Fruit fly (Drosophila melanogaster) whole organism, prepupa: ENCODE data around the gene Ankrd49.

Experiments
- Blimp-1 ChIP-seq: fragments of 200-800 bp; sonication (Bioruptor generic); optimal IDR thresholded peaks from 3 replicates; lab custom pipeline; 2017; ENCODE audit warnings: missing biosample characterization, missing genetic modification characterization, mild to moderate bottlenecking, moderate library complexity, missing genetic modification reagents
- CG10631 ChIP-seq: fragments of 200-800 bp; sonication (Bioruptor generic); optimal IDR thresholded peaks from 2 replicates; lab custom pipeline; 2016; ENCODE audit warnings: missing biosample characterization, missing genetic modification characterization
- CG11294 ChIP-seq: fragments of 200-800 bp; sonication (Bioruptor generic); IDR thresholded peaks from 2 replicates; pipeline ENCODE4 v1.3.6; 2022; ENCODE audit warnings: missing biosample characterization, missing genetic modification characterization
- CG1621 ChIP-seq: fragments of 200-800 bp; sonication (Bioruptor generic); optimal IDR thresholded peaks from 3 replicates; lab custom pipeline; 2018; ENCODE audit warnings: missing biosample characterization, mild to moderate bottlenecking, missing genetic modification characterization
- CG3032 ChIP-seq: fragments of 200-800 bp; optimal IDR thresholded peaks from 2 replicates; lab custom pipeline; 2019; ENCODE audit warnings: missing biosample characterization, mild to moderate bottlenecking, missing genetic modification characterization, moderate library complexity
- CG34406 ChIP-seq: fragments of 200-800 bp; sonication (Bioruptor generic); optimal IDR thresholded peaks from 3 replicates; lab custom pipeline; 2016; ENCODE audit warnings: missing biosample characterization, missing genetic modification characterization
- CG3919 ChIP-seq: fragments of 200-800 bp; sonication (Bioruptor generic); optimal IDR thresholded peaks from 3 replicates; lab custom pipeline; 2016; ENCODE audit warnings: missing biosample characterization, missing genetic modification characterization
- CG6276 ChIP-seq: fragments of 200-800 bp; sonication (Bioruptor generic); optimal IDR thresholded peaks from 2 replicates; lab custom pipeline; 2017; ENCODE audit warnings: missing biosample characterization, mild to moderate bottlenecking, missing genetic modification characterization
- CG6792 ChIP-seq: fragments of 200-800 bp; sonication (Bioruptor generic); optimal IDR thresholded peaks from 3 replicates; lab custom pipeline; 2016; ENCODE audit warnings: missing biosample characterization, missing genetic modification characterization
- CG6854 ChIP-seq: fragments of 200-800 bp; sonication (Bioruptor generic); optimal IDR thresholded peaks from 2 replicates; lab custom pipeline; 2017; ENCODE audit warnings: missing biosample characterization, mild to moderate bottlenecking, missing genetic modification characterization
- CG8119 ChIP-seq: fragments of 200-800 bp; sonication (Bioruptor generic); IDR thresholded peaks from 3 replicates; pipeline ENCODE4 v1.3.6; 2022; ENCODE audit warnings: missing biosample characterization, missing genetic modification characterization
- CG8632 ChIP-seq: fragments of 200-800 bp; sonication (Bioruptor generic); optimal IDR thresholded peaks from 3 replicates; lab custom pipeline; 2016; ENCODE audit warnings: missing biosample characterization, missing genetic modification characterization
- Eip78C ChIP-seq: fragments of 200-800 bp; sonication (Bioruptor generic); peaks from one replicate; lab custom pipeline; 2016; ENCODE audit warnings: missing biosample characterization, missing genetic modification characterization
- Eip93F ChIP-seq: fragments of 200-800 bp; sonication (Bioruptor generic); optimal IDR thresholded peaks from 2 replicates; lab custom pipeline; 2016; ENCODE audit warnings: missing biosample characterization, mild to moderate bottlenecking, missing genetic modification characterization
- Ets96B ChIP-seq: fragments of 200-800 bp; optimal IDR thresholded peaks from 2 replicates; lab custom pipeline; 2019; ENCODE audit warnings: missing biosample characterization, mild to moderate bottlenecking, missing genetic modification characterization, moderate library complexity
- Gug ChIP-seq: fragments of 200-800 bp; sonication (Bioruptor generic); IDR thresholded peaks from 2 replicates; pipeline ENCODE4 v1.3.6; 2022; ENCODE audit warnings: missing biosample characterization, missing genetic modification characterization
- Hr38 ChIP-seq: sonication (Bioruptor generic); optimal IDR thresholded peaks from 2 replicates; lab custom pipeline; 2016; ENCODE audit warnings: missing biosample characterization, missing genetic modification characterization
- Hr39 ChIP-seq: fragments of 200-800 bp; sonication (Bioruptor generic); optimal IDR thresholded peaks from 2 replicates; lab custom pipeline; 2016; ENCODE audit warnings: missing biosample characterization, missing genetic modification characterization
- Hr4 ChIP-seq: fragments of 200-800 bp; sonication (Bioruptor generic); optimal IDR thresholded peaks from 3 replicates; lab custom pipeline; 2016; ENCODE audit warnings: missing biosample characterization, missing genetic modification characterization
- Sox14 ChIP-seq: fragments of 200-800 bp; sonication (Bioruptor generic); optimal IDR thresholded peaks from 3 replicates; lab custom pipeline; 2016; ENCODE audit warnings: missing biosample characterization, missing genetic modification characterization
- Sox15 ChIP-seq: fragments of 200-800 bp; sonication (Bioruptor generic); optimal IDR thresholded peaks from 3 replicates; lab custom pipeline; 2016; ENCODE audit warnings: missing biosample characterization, missing genetic modification characterization
- achi ChIP-seq: fragments of 200-800 bp; sonication (Bioruptor generic); optimal IDR thresholded peaks from 3 replicates; lab custom pipeline; 2016; ENCODE audit warnings: missing biosample characterization, missing genetic modification characterization
- acj6 ChIP-seq: fragments of 200-800 bp; sonication (Bioruptor generic); optimal IDR thresholded peaks from 3 replicates; lab custom pipeline; 2016; ENCODE audit warnings: missing biosample characterization, missing genetic modification characterization
- dac ChIP-seq: fragments of 200-800 bp; sonication (Bioruptor generic); optimal IDR thresholded peaks from 2 replicates; lab custom pipeline; 2017; ENCODE audit warnings: missing biosample characterization, mild to moderate bottlenecking, missing genetic modification characterization
- dsx ChIP-seq: fragments of 200-800 bp; optimal IDR thresholded peaks from 3 replicates; lab custom pipeline; 2019; ENCODE audit warnings: missing biosample characterization, mild to moderate bottlenecking, missing genetic modification characterization, moderate library complexity; ENCODE audit not compliant: poor library complexity, severe bottlenecking
- eg ChIP-seq: fragments of 200-800 bp; sonication (Bioruptor generic); IDR thresholded peaks from 3 replicates; pipeline ENCODE4 v1.3.6; 2022; ENCODE audit warnings: missing biosample characterization, missing genetic modification characterization
- esn ChIP-seq: fragments of 200-800 bp; sonication (Bioruptor generic); optimal IDR thresholded peaks from 2 replicates; lab custom pipeline; 2016; ENCODE audit warnings: missing biosample characterization, mild to moderate bottlenecking, missing genetic modification characterization, moderate library complexity
- fd59A ChIP-seq: fragments of 200-800 bp; sonication (Bioruptor generic); optimal IDR thresholded peaks from 2 replicates; lab custom pipeline; 2017; ENCODE audit warnings: missing biosample characterization, mild to moderate bottlenecking, missing genetic modification characterization, missing genetic modification reagents
- fd85E ChIP-seq: fragments of 200-800 bp; sonication (Bioruptor generic); optimal IDR thresholded peaks from 3 replicates; lab custom pipeline; 2016; ENCODE audit warnings: missing biosample characterization, missing genetic modification characterization
- fkh ChIP-seq: fragments of 200-800 bp; sonication (Bioruptor generic); optimal IDR thresholded peaks from 3 replicates; lab custom pipeline; 2017; ENCODE audit warnings: missing biosample characterization, mild to moderate bottlenecking, missing genetic modification characterization, moderate library complexity
- net ChIP-seq: fragments of 200-800 bp; sonication (Bioruptor generic); optimal IDR thresholded peaks from 3 replicates; lab custom pipeline; 2016; ENCODE audit warnings: missing biosample characterization, missing genetic modification characterization
- pdm3 ChIP-seq: fragments of 200-800 bp; sonication (Bioruptor generic); optimal IDR thresholded peaks from 3 replicates; lab custom pipeline; 2016; ENCODE audit warnings: missing biosample characterization, missing genetic modification characterization
- salr ChIP-seq, 2 experiments: fragments of 200-800 bp; sonication (Bioruptor generic); optimal IDR thresholded peaks; 3 replicates each; lab custom pipeline; 2016 to 2018; ENCODE audit warnings: missing biosample characterization in 2 of 2, missing genetic modification characterization in 2 of 2, mild to moderate bottlenecking in 1 of 2
- spab ChIP-seq: fragments of 200-800 bp; sonication (Bioruptor generic); optimal IDR thresholded peaks from 2 replicates; lab custom pipeline; 2017; ENCODE audit warnings: missing biosample characterization, mild to moderate bottlenecking, missing genetic modification characterization, missing genetic modification reagents

Ankrd49 gene

dm6 chr2L:14994834-14995506, 12.3 kb downstream of the Ankrd49 start (continued):
- TF ChIP-seq Eip93F, result no peak
- TF ChIP-seq Sox14 (GFP tag; lab: Kevin White, UChicago), result peak; percentile 4
- TF ChIP-seq Blimp-1 (GFP tag; lab: Kevin White, UChicago), result no peak
- peak; percentile 51 for TF ChIP-seq CG3032 (tag; lab: Kevin White, UChicago)
- no peak for TF ChIP-seq fd85E (GFP tag; lab: Kevin White, UChicago)
- peak; percentile 69 for TF ChIP-seq Ets96B
- TF ChIP-seq pdm3, result peak; percentile 64
- peak; percentile 56 for TF ChIP-seq CG10631 (GFP tag; lab: Kevin White, UChicago)
- TF ChIP-seq CG6276 (GFP tag; lab: Kevin White, UChicago), result peak; percentile 27
- peak; percentile 75 for TF ChIP-seq CG8632 (GFP tag; lab: Kevin White, UChicago)
- peak; percentile 11 for TF ChIP-seq esn (GFP tag; lab: Kevin White, UChicago)
- peak; percentile 74 for TF ChIP-seq Hr4 (GFP tag; lab: Kevin White, UChicago)
- no peak for TF ChIP-seq dac (GFP tag; lab: Kevin White, UChicago)
- no peak for TF ChIP-seq Hr38 (GFP tag; lab: Kevin White, UChicago)
- peak; percentile 48 for TF ChIP-seq CG3919 (GFP tag; lab: Kevin White, UChicago)
- TF ChIP-seq dsx (GFP tag; lab: Kevin White, UChicago), result no peak
- TF ChIP-seq Sox15 (GFP tag; lab: Kevin White, UChicago), result peak; percentile 56
- peak; percentile 8; the same call in 1 of the 2 replicates for TF ChIP-seq CG11294 (GFP tag; lab: Robert Waterston, UW)
- peak; percentile 55 for TF ChIP-seq CG8119 (GFP tag; lab: Robert Waterston, UW)
- peak; percentile 45 for TF ChIP-seq spab
- TF ChIP-seq fkh (GFP tag; lab: Kevin White, UChicago), result no peak
- TF ChIP-seq Gug (GFP tag; lab: Robert Waterston, UW), result no peak
- TF ChIP-seq CG34406 (GFP tag; lab: Kevin White, UChicago), result peak; percentile 70
- TF ChIP-seq eg (GFP tag; lab: Robert Waterston, UW), result no peak
- TF ChIP-seq net (GFP tag; lab: Kevin White, UChicago), result peak; percentile 66

DNA sequence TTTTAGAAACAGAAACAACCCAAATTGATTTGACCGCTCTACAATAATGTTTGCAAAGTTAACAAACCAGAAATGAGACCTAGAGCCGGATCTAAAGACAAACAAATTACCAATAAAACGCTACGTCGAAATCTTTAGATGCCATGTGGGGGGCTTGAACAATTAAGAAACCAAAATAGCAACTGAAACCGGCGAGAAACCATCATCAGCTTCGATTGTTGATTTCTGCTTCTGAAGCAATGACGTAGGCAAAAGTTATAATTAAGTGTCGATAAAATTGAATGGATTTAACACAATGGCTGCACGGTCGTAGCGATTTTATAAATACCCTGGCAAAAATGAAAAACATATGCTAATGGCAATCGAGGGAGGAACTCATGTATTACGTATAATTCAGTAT, 14.3 kb downstream of the Ankrd49 start:
- TF ChIP-seq CG6792 (GFP tag; lab: Kevin White, UChicago), result no peak

DNA sequence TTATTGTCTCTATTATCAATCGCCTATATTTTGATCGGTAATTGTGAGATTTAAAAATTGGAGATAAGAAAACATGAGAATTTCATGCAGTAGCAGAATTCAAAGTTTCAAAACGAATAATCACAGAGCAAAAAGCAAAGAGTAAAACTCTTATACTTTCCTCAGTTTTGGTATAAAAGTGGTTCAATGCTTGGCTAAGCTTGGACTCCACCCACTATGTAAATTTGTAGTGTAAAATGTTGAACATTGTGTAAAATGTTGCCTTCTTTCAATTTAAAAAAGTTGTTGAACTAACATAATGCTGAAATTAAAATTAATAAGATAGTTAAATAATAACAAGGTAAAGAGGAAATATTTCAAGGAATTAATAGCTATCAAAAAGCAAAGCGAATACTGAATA, 34.4 kb downstream of the Ankrd49 start:
- TF ChIP-seq fd85E (GFP tag; lab: Kevin White, UChicago) (no peak), Eip78C (GFP tag; lab: Kevin White, UChicago) (no peak), Hr38 (GFP tag; lab: Kevin White, UChicago) (no peak), Blimp-1 (GFP tag; lab: Kevin White, UChicago) (no peak), salr (GFP tag; optimal IDR thresholded peaks at IDR 0.05; lab: Kevin White, UChicago) (no peak), CG6854 (no peak), eg (GFP tag; lab: Robert Waterston, UW) (no peak), fd59A (GFP tag; lab: Kevin White, UChicago) (no peak), CG6792 (GFP tag; lab: Kevin White, UChicago) (no peak), achi (GFP tag; lab: Kevin White, UChicago) (no peak), acj6 (GFP tag; lab: Kevin White, UChicago) (no peak)

DNA sequence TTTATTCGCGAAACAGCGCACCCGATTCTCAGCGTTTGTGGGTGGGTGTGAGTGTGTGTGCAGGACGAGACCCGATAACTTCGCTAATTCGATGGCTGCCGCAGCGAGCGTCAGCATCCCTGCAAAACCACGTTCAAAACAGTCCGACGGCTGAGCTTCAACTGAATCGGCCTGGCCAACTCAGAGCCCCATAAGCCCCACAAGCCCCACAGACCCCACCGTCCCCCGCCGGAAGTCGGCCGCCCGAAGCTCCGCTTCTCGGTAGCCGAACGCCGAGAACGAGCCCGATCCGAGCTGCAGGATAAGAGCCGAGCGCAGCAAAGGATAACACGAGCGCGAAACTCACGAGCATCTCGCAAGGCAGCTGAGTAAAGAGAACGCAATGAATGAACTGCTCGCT, 35.1 kb downstream of the Ankrd49 start, which contains the start of gene side-II:
Gene side-II, minus strand, starts transcription at position 168 of the 400 bp plus-strand sequence.
- no peak for TF ChIP-seq spab
- no peak for TF ChIP-seq fd59A (GFP tag; lab: Kevin White, UChicago)
- TF ChIP-seq salr (GFP tag; optimal IDR thresholded peaks at IDR 0.05; lab: Kevin White, UChicago), result no peak
- TF ChIP-seq CG3919 (GFP tag; lab: Kevin White, UChicago), result no peak
- no peak for TF ChIP-seq CG1621 (tag; lab: Kevin White, UChicago)
- TF ChIP-seq Hr39 (GFP tag; lab: Kevin White, UChicago), result no peak
- no peak for TF ChIP-seq CG11294 (GFP tag; lab: Robert Waterston, UW)
